Worm (Caenorhabditis elegans) whole organism, L3 larva: ENCODE results near the gene mct-6.

Source experiments
- R02D3.7 ChIP-seq: fragments of 150-350 bp; optimal IDR thresholded peaks from 2 replicates; lab custom pipeline; 2014; ENCODE audit warnings: missing biosample characterization, missing genetic modification characterization
- aly-2 ChIP-seq: fragments of 150-350 bp; optimal IDR thresholded peaks from 2 replicates; lab custom pipeline; 2014; ENCODE audit warnings: missing biosample characterization, missing genetic modification characterization
- ama-1 ChIP-seq: fragments of 150-350 bp; optimal IDR thresholded peaks from 2 replicates; lab custom pipeline; 2018
- ceh-28 ChIP-seq: fragments of 150-350 bp; optimal IDR thresholded peaks from 2 replicates; lab custom pipeline; 2014; ENCODE audit warnings: missing biosample characterization, missing genetic modification reagents, missing genetic modification characterization
- ceh-9 ChIP-seq: sonication (generic microtip); optimal IDR thresholded peaks from 2 replicates; lab custom pipeline; 2018; ENCODE audit warnings: missing biosample characterization, missing genetic modification characterization
- egl-27 ChIP-seq: sonication (generic microtip); optimal IDR thresholded peaks from 4 replicates; lab custom pipeline; 2017; ENCODE audit warnings: missing biosample characterization, missing genetic modification reagents, missing genetic modification characterization
- egl-5 ChIP-seq: fragments of 150-350 bp; optimal IDR thresholded peaks from 2 replicates; lab custom pipeline; 2017; ENCODE audit warnings: missing biosample characterization, missing genetic modification reagents, missing genetic modification characterization, inconsistent platforms
- elt-1 ChIP-seq: fragments of 150-350 bp; optimal IDR thresholded peaks from 2 replicates; lab custom pipeline; 2014; ENCODE audit warnings: missing biosample characterization, missing genetic modification characterization
- elt-2 ChIP-seq: sonication (generic microtip); optimal IDR thresholded peaks from 2 replicates; lab custom pipeline; 2016; ENCODE audit warnings: missing genetic modification reagents, mild to moderate bottlenecking, missing genetic modification characterization, missing compliant biosample characterization
- elt-3 ChIP-seq, 3 experiments: fragments of 150-350 bp in 1 of 3; sonication (generic microtip) in 2 of 3; optimal IDR thresholded peaks; 2 replicates in 2 of 3; 4 replicates in 1 of 3; lab custom pipeline; 2014 to 2017; ENCODE audit warnings: missing biosample characterization in 3 of 3, missing genetic modification characterization in 3 of 3
- eor-1 ChIP-seq, 2 experiments: fragments of 150-350 bp; optimal IDR thresholded peaks; 2 replicates each; lab custom pipeline; 2014 to 2018; ENCODE audit warnings: missing biosample characterization in 2 of 2, missing genetic modification characterization in 2 of 2
- fkh-10 ChIP-seq: sonication (generic microtip); optimal IDR thresholded peaks from 2 replicates; lab custom pipeline; 2017; ENCODE audit warnings: missing biosample characterization, missing genetic modification reagents, missing genetic modification characterization
- fos-1 ChIP-seq: fragments of 150-350 bp; optimal IDR thresholded peaks from 2 replicates; lab custom pipeline; 2014; ENCODE audit warnings: missing biosample characterization, missing genetic modification characterization
- hmg-11 ChIP-seq: sonication (generic microtip); optimal IDR thresholded peaks from 2 replicates; lab custom pipeline; 2016; ENCODE audit warnings: missing genetic modification characterization, missing compliant biosample characterization
- jun-1 ChIP-seq: fragments of 150-350 bp; optimal IDR thresholded peaks from 2 replicates; lab custom pipeline; 2014; ENCODE audit warnings: missing biosample characterization, missing genetic modification reagents, missing genetic modification characterization
- lin-15B ChIP-seq: fragments of 150-350 bp; optimal IDR thresholded peaks from 2 replicates; lab custom pipeline; 2014; ENCODE audit warnings: missing biosample characterization, missing genetic modification characterization
- lin-39 ChIP-seq: fragments of 150-350 bp; optimal IDR thresholded peaks from 2 replicates; lab custom pipeline; 2018; ENCODE audit warnings: missing biosample characterization, missing genetic modification reagents, missing genetic modification characterization
- mdl-1 ChIP-seq: fragments of 150-350 bp; optimal IDR thresholded peaks from 2 replicates; lab custom pipeline; 2014; ENCODE audit warnings: missing biosample characterization, missing genetic modification characterization
- mml-1 ChIP-seq: fragments of 150-350 bp; sonication (generic microtip); optimal IDR thresholded peaks from 3 replicates; lab custom pipeline; 2014; ENCODE audit warnings: missing biosample characterization, missing genetic modification characterization
- nfya-1 ChIP-seq: sonication (generic microtip); optimal IDR thresholded peaks from 2 replicates; lab custom pipeline; 2017; ENCODE audit warnings: missing genetic modification characterization, mild to moderate bottlenecking, missing compliant biosample characterization, antibody characterized with exemption, moderate library complexity; ENCODE audit not compliant: insufficient read depth
- nhr-11 ChIP-seq: fragments of 150-350 bp; optimal IDR thresholded peaks from 2 replicates; lab custom pipeline; 2014; ENCODE audit warnings: missing biosample characterization, missing genetic modification characterization
- nhr-12 ChIP-seq: fragments of 150-350 bp; optimal IDR thresholded peaks from 2 replicates; lab custom pipeline; 2014; ENCODE audit warnings: missing biosample characterization, missing genetic modification characterization
- nhr-23 ChIP-seq: fragments of 150-350 bp; optimal IDR thresholded peaks from 2 replicates; lab custom pipeline; 2014; ENCODE audit warnings: missing biosample characterization, missing genetic modification reagents, missing genetic modification characterization
- nhr-237 ChIP-seq: fragments of 150-350 bp; optimal IDR thresholded peaks from 2 replicates; lab custom pipeline; 2014; ENCODE audit warnings: missing biosample characterization, missing genetic modification characterization
- nhr-28 ChIP-seq: fragments of 150-350 bp; optimal IDR thresholded peaks from 2 replicates; lab custom pipeline; 2014; ENCODE audit warnings: missing biosample characterization, missing genetic modification characterization
- nhr-43 ChIP-seq: sonication (generic microtip); optimal IDR thresholded peaks from 2 replicates; lab custom pipeline; 2016; ENCODE audit warnings: mild to moderate bottlenecking, missing genetic modification characterization, missing compliant biosample characterization; ENCODE audit not compliant: poor library complexity, severe bottlenecking
- nhr-67 ChIP-seq: fragments of 150-350 bp; optimal IDR thresholded peaks from 2 replicates; lab custom pipeline; 2014; ENCODE audit warnings: missing biosample characterization, missing genetic modification characterization
- nhr-76 ChIP-seq: fragments of 150-350 bp; sonication (generic microtip); optimal IDR thresholded peaks from 5 replicates; lab custom pipeline; 2014; ENCODE audit warnings: missing biosample characterization, missing genetic modification characterization
- nhr-77 ChIP-seq: fragments of 150-350 bp; optimal IDR thresholded peaks from 2 replicates; lab custom pipeline; 2014; ENCODE audit warnings: missing biosample characterization, missing genetic modification characterization
- pha-4 ChIP-seq: fragments of 150-350 bp; optimal IDR thresholded peaks from 2 replicates; lab custom pipeline; 2014; ENCODE audit warnings: missing biosample characterization, missing genetic modification reagents, missing genetic modification characterization
- pqm-1 ChIP-seq: fragments of 150-350 bp; optimal IDR thresholded peaks from 2 replicates; lab custom pipeline; 2017; ENCODE audit warnings: missing biosample characterization, missing genetic modification characterization, inconsistent platforms
- sea-2 ChIP-seq: fragments of 150-350 bp; sonication (generic microtip); optimal IDR thresholded peaks from 4 replicates; lab custom pipeline; 2014; ENCODE audit warnings: missing biosample characterization, missing genetic modification reagents, missing genetic modification characterization
- skn-1 ChIP-seq: fragments of 150-350 bp; optimal IDR thresholded peaks from 2 replicates; lab custom pipeline; 2014; ENCODE audit warnings: missing biosample characterization, missing genetic modification characterization
- snpc-4 ChIP-seq: fragments of 150-350 bp; optimal IDR thresholded peaks from 2 replicates; lab custom pipeline; 2014; ENCODE audit warnings: missing biosample characterization, missing genetic modification characterization
- tbx-2 ChIP-seq: sonication (generic microtip); optimal IDR thresholded peaks from 2 replicates; lab custom pipeline; 2016; ENCODE audit warnings: mild to moderate bottlenecking, missing genetic modification characterization, missing compliant biosample characterization
- unc-62 ChIP-seq: fragments of 150-350 bp; sonication (generic microtip); optimal IDR thresholded peaks from 4 replicates; lab custom pipeline; 2014; ENCODE audit warnings: missing biosample characterization, missing genetic modification reagents, missing genetic modification characterization
- zag-1 ChIP-seq: fragments of 150-350 bp; optimal IDR thresholded peaks from 2 replicates; lab custom pipeline; 2014; ENCODE audit warnings: missing biosample characterization, missing genetic modification characterization
- ztf-11 ChIP-seq: fragments of 150-350 bp; optimal IDR thresholded peaks from 2 replicates; lab custom pipeline; 2014; ENCODE audit warnings: missing biosample characterization, missing genetic modification characterization

mct-6 gene

ce11 chrX:16813606-16814330 is 43.5 kb upstream of the mct-6 start, which contains the start of gene cas-1 (continued):
- TF ChIP-seq unc-62 (GFP tag; lab: Kevin White, UChicago) (no peak), elt-1 (tag; lab: Kevin White, UChicago) (no peak), fkh-10 (GFP tag; lab: Kevin White, UChicago) (no peak), nhr-43 (no peak), elt-2 (tag; lab: Kevin White, UChicago) (no peak), jun-1 (peak; percentile 42), eor-1 (tag; optimal IDR thresholded peaks at IDR 0.05; lab: Kevin White, UChicago) (no peak), nhr-12 (no peak), hmg-11 (tag; lab: Kevin White, UChicago) (peak; percentile 49), pqm-1 (tag; lab: Kevin White, UChicago) (no peak), ceh-9 (tag; lab: Kevin White, UChicago) (no peak), fos-1 (tag; lab: Kevin White, UChicago) (peak; percentile 66)
- TF ChIP-seq, all 47 proteins: peak for 10

DNA sequence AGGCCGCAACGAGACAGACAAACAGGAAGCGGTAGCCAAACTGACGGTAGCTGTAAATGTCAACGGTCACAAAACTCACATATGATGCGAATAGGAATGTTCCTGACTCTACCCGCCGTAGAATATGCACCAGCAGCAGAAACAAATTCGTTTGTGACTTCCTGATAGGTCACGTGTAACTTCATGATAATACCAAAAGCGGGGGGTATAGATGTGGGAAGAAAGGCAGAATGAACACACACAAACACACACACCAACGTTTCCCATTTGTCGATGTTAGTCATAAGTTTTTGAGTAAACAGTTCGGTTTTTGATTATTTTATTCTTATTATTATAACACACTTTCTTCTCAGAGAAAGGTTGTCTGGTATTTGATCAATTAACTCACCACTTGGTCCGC is 42.9 kb upstream of the mct-6 start:
- no peak for TF ChIP-seq tbx-2 (tag; lab: Kevin White, UChicago)
- peak; percentile 82 for TF ChIP-seq pha-4 (tag; lab: Kevin White, UChicago)
- TF ChIP-seq R02D3.7 (tag; lab: Kevin White, UChicago) = no peak
- peak; percentile 82 for TF ChIP-seq elt-2 (tag; lab: Kevin White, UChicago)
- TF ChIP-seq pqm-1 (tag; lab: Kevin White, UChicago) = peak; percentile 82
- peak; percentile 33 for TF ChIP-seq jun-1

ce11 chrX:16811974-16812373 is 41.7 kb upstream of the mct-6 start:
- TF ChIP-seq lin-39 (tag; lab: Kevin White, UChicago) = peak; percentile 19
- TF ChIP-seq pqm-1 (tag; lab: Kevin White, UChicago) = no peak
- TF ChIP-seq ceh-28 (tag; lab: Kevin White, UChicago) = no peak
- TF ChIP-seq aly-2 (tag; lab: Kevin White, UChicago) = no peak
- no peak for TF ChIP-seq nhr-237 (tag; lab: Kevin White, UChicago)
- no peak for TF ChIP-seq elt-3 (tag; optimal IDR thresholded peaks at IDR 0.05; lab: Kevin White, UChicago)
- TF ChIP-seq sea-2 (GFP tag; lab: Kevin White, UChicago) = no peak

- TF ChIP-seq nhr-12 (no peak), nhr-23 (tag; lab: Kevin White, UChicago) (no peak), lin-15B (no peak), nhr-77 (tag; lab: Kevin White, UChicago) (no peak), pqm-1 (tag; lab: Kevin White, UChicago) (no peak), ama-1 (lab: Kevin White, UChicago) (no peak), elt-3 (tag; optimal IDR thresholded peaks at IDR 0.05; lab: Kevin White, UChicago) (no peak), elt-1 (tag; lab: Kevin White, UChicago) (no peak), ceh-28 (tag; lab: Kevin White, UChicago) (no peak), ztf-11 (no peak), nfya-1 (tag; lab: Kevin White, UChicago) (no peak), zag-1 (no peak), snpc-4 (tag; lab: Kevin White, UChicago) (no peak), nhr-237 (tag; lab: Kevin White, UChicago) (no peak), egl-27 (tag; lab: Kevin White, UChicago) (no peak), nhr-67 (no peak), nhr-76 (tag; lab: Kevin White, UChicago) (no peak), sea-2 (GFP tag; lab: Kevin White, UChicago) (no peak), nhr-28 (tag; lab: Kevin White, UChicago) (no peak), nhr-43 (no peak)
Observed at ce11 chrX:16809689-16810088, 39.4 kb upstream of the mct-6 start.

- TF ChIP-seq nhr-67 (no peak), pha-4 (tag; lab: Kevin White, UChicago) (no peak), mml-1 (tag; lab: Kevin White, UChicago) (no peak), mdl-1 (no peak), fkh-10 (GFP tag; lab: Kevin White, UChicago) (no peak), egl-5 (no peak), nhr-11 (tag; lab: Kevin White, UChicago) (no peak), hmg-11 (tag; lab: Kevin White, UChicago) (no peak), skn-1 (tag; lab: Kevin White, UChicago) (no peak), zag-1 (no peak), elt-2 (tag; lab: Kevin White, UChicago) (no peak)
Observed at ce11 chrX:16808526-16808925, 38.2 kb upstream of the mct-6 start.
